Worm (Caenorhabditis elegans): Measurements from ENCODE around the gene F22B7.3.

ce11 chrIII:8620259-8620658, 28.4 kb upstream of the F22B7.3 start:
- TF ChIP-seq egl-27 (tag; optimal IDR thresholded peaks at IDR 0.05): no peak
- TF ChIP-seq sup-37 (GFP tag; optimal IDR thresholded peaks at IDR 0.05): no peak
- no peak for TF ChIP-seq nhr-76 (tag; optimal IDR thresholded peaks at IDR 0.05)
- no peak for TF ChIP-seq tlp-1 (tag; optimal IDR thresholded peaks at IDR 0.05)
- no peak for TF ChIP-seq unc-62 (GFP tag; optimal IDR thresholded peaks at IDR 0.05)
- no peak for TF ChIP-seq nhr-47 (tag; optimal IDR thresholded peaks at IDR 0.05)
- no peak for TF ChIP-seq nhr-84 (tag; optimal IDR thresholded peaks at IDR 0.05)
- no peak for TF ChIP-seq snpc-4 (tag; optimal IDR thresholded peaks at IDR 0.05)

All from whole organism, L1 larva.